Worm (Caenorhabditis elegans): Measurements from ENCODE around the gene srv-27.
A peak's percentile ranks its signal among the peaks of the same experiment; 100 is the strongest.

srv-27 gene

ce11 chrIV:6282143-6282542 lies 16.0 kb downstream of the srv-27 start, which contains the start of gene srv-32:
Gene srv-32 (minus strand): TSS chrIV:6282243.
- no peak for TF ChIP-seq nhr-25 (tag; optimal IDR thresholded peaks at IDR 0.05)
- no peak for TF ChIP-seq nhr-76 (tag; optimal IDR thresholded peaks at IDR 0.05)
- TF ChIP-seq egl-5 (tag; optimal IDR thresholded peaks at IDR 0.05) = no peak
- no peak for TF ChIP-seq snpc-4 (tag; optimal IDR thresholded peaks at IDR 0.05)
- no peak for TF ChIP-seq nhr-77 (tag; optimal IDR thresholded peaks at IDR 0.05)
- no peak for TF ChIP-seq fos-1 (tag; optimal IDR thresholded peaks at IDR 0.05)

ce11 chrIV:6279392-6279791 lies 18.8 kb downstream of the srv-27 start, which contains the start of gene sams-5:
Gene sams-5 (minus strand): TSS chrIV:6279522.
- TF ChIP-seq pha-4 (tag; optimal IDR thresholded peaks at IDR 0.05) (peak; percentile 72), nhr-43 (tag; optimal IDR thresholded peaks at IDR 0.05; ENCODE audit: poor library complexity, severe bottlenecking) (no peak)

ce11 chrIV:6275671-6276209 lies 22.4 kb downstream of the srv-27 start, which contains the start of the genes aat-4 and T13A10.1:
Gene aat-4 (minus strand): TSS chrIV:6275721.
Gene T13A10.1 (plus strand): TSS chrIV:6276081.
- TF ChIP-seq tbx-2 (tag; optimal IDR thresholded peaks at IDR 0.05) (no peak), ztf-4 (tag; optimal IDR thresholded peaks at IDR 0.05) (no peak), sea-2 (GFP tag; optimal IDR thresholded peaks at IDR 0.05) (no peak), zag-1 (tag; optimal IDR thresholded peaks at IDR 0.05) (no peak), pqm-1 (tag; optimal IDR thresholded peaks at IDR 0.05) (peak; percentile 60), mdl-1 (tag; optimal IDR thresholded peaks at IDR 0.05) (no peak), elt-1 (tag; optimal IDR thresholded peaks at IDR 0.05) (no peak), nhr-12 (tag; optimal IDR thresholded peaks at IDR 0.05) (no peak), elt-2 (tag; optimal IDR thresholded peaks at IDR 0.05) (peak; percentile 85)

ce11 chrIV:6271923-6272322 lies 26.2 kb downstream of the srv-27 start, which contains the start of gene srv-31:
Gene srv-31 (minus strand): TSS chrIV:6272023.
- TF ChIP-seq elt-2 (tag; optimal IDR thresholded peaks at IDR 0.05) = no peak
- no peak for TF ChIP-seq ceh-28 (tag; optimal IDR thresholded peaks at IDR 0.05)

- TF ChIP-seq R02D3.7 (tag; optimal IDR thresholded peaks at IDR 0.05) (no peak), daf-12 (tag; optimal IDR thresholded peaks at IDR 0.05) (no peak), ceh-16 (tag; optimal IDR thresholded peaks at IDR 0.05) (no peak), ama-1 (optimal IDR thresholded peaks at IDR 0.05) (no peak), mdl-1 (tag; optimal IDR thresholded peaks at IDR 0.05) (no peak), aly-2 (tag; optimal IDR thresholded peaks at IDR 0.05) (no peak), nhr-43 (tag; optimal IDR thresholded peaks at IDR 0.05; ENCODE audit: poor library complexity, severe bottlenecking) (no peak), ZK546.5 (tag; optimal IDR thresholded peaks at IDR 0.05) (no peak), nfya-1 (tag; optimal IDR thresholded peaks at IDR 0.05; ENCODE audit: insufficient read depth) (no peak), ceh-82 (tag; optimal IDR thresholded peaks at IDR 0.05) (no peak), sea-2 (GFP tag; optimal IDR thresholded peaks at IDR 0.05) (no peak), hmg-11 (tag; optimal IDR thresholded peaks at IDR 0.05) (no peak), nhr-237 (tag; optimal IDR thresholded peaks at IDR 0.05) (no peak), ceh-28 (tag; optimal IDR thresholded peaks at IDR 0.05) (no peak), elt-1 (tag; optimal IDR thresholded peaks at IDR 0.05) (no peak), ztf-4 (tag; optimal IDR thresholded peaks at IDR 0.05) (no peak)
These were observed 28.8 kb downstream of the srv-27 start, which contains the start of gene srv-30 for ce11 chrIV:6269346-6269745. Gene srv-30 (minus strand): TSS chrIV:6269446.

- no peak for TF ChIP-seq eor-1 (tag; optimal IDR thresholded peaks at IDR 0.05)
- TF ChIP-seq lin-39 (tag; optimal IDR thresholded peaks at IDR 0.05) = no peak
- TF ChIP-seq unc-39 (tag; optimal IDR thresholded peaks at IDR 0.05) = no peak
- no peak for TF ChIP-seq ama-1 (optimal IDR thresholded peaks at IDR 0.05)
- TF ChIP-seq tbx-2 (tag; optimal IDR thresholded peaks at IDR 0.05) = no peak
- no peak for TF ChIP-seq R02D3.7 (tag; optimal IDR thresholded peaks at IDR 0.05)
- no peak for TF ChIP-seq egl-27 (tag; optimal IDR thresholded peaks at IDR 0.05)
- TF ChIP-seq hmg-11 (tag; optimal IDR thresholded peaks at IDR 0.05) = no peak
- TF ChIP-seq ceh-28 (tag; optimal IDR thresholded peaks at IDR 0.05) = no peak
- TF ChIP-seq nhr-25 (tag; optimal IDR thresholded peaks at IDR 0.05) = no peak
These were observed 31.7 kb downstream of the srv-27 start, which contains the start of gene srv-29 for ce11 chrIV:6266499-6266898. Gene srv-29 (minus strand): TSS chrIV:6266599.
